Worm (Caenorhabditis elegans) whole organism, L1 larva: Measurements from ENCODE around the gene R05G6.5.

Experiments
- C16A3.4 ChIP-seq: fragments of 150-350 bp; optimal IDR thresholded peaks from 2 replicates; lab custom pipeline; 2014; ENCODE audit warnings: missing biosample characterization, missing genetic modification characterization
- C34B4.2 ChIP-seq: sonication (generic microtip); optimal IDR thresholded peaks from 2 replicates; lab custom pipeline; 2017; ENCODE audit warnings: mild to moderate bottlenecking, missing genetic modification characterization, missing compliant biosample characterization
- F16B12.6 ChIP-seq: fragments of 150-350 bp; optimal IDR thresholded peaks from 2 replicates; lab custom pipeline; 2014; ENCODE audit warnings: missing biosample characterization, missing genetic modification characterization
- alr-1 ChIP-seq: fragments of 200-800 bp; sonication (Bioruptor generic); optimal IDR thresholded peaks from 2 replicates; lab custom pipeline; 2018; ENCODE audit warnings: borderline replicate concordance, mild to moderate bottlenecking, missing genetic modification characterization, missing compliant biosample characterization
- aly-2 ChIP-seq: fragments of 150-350 bp; optimal IDR thresholded peaks from 2 replicates; lab custom pipeline; 2014; ENCODE audit warnings: missing biosample characterization, missing genetic modification characterization
- ceh-63 ChIP-seq: fragments of 200-800 bp; sonication (Bioruptor generic); optimal IDR thresholded peaks from 2 replicates; lab custom pipeline; 2018; ENCODE audit warnings: mild to moderate bottlenecking, missing genetic modification characterization, missing compliant biosample characterization
- ceh-8 ChIP-seq: fragments of 200-800 bp; sonication (Bioruptor generic); optimal IDR thresholded peaks from 2 replicates; lab custom pipeline; 2018; ENCODE audit warnings: mild to moderate bottlenecking, missing genetic modification characterization, moderate library complexity, missing compliant biosample characterization
- ceh-90 ChIP-seq: sonication (generic microtip); optimal IDR thresholded peaks from 2 replicates; lab custom pipeline; 2016; ENCODE audit warnings: missing genetic modification characterization, missing compliant biosample characterization
- ces-1 ChIP-seq: fragments of 150-350 bp; optimal IDR thresholded peaks from 2 replicates; lab custom pipeline; 2014; ENCODE audit warnings: missing biosample characterization, missing genetic modification reagents, missing genetic modification characterization
- elt-2 ChIP-seq: sonication (generic microtip); optimal IDR thresholded peaks from 2 replicates; lab custom pipeline; 2016; ENCODE audit warnings: missing genetic modification characterization, mild to moderate bottlenecking, inconsistent platforms, missing compliant biosample characterization, missing genetic modification reagents
- elt-3 ChIP-seq, 6 experiments: fragments of 150-350 bp in 1 of 6; sonication (generic microtip); optimal IDR thresholded peaks; 2 replicates each; lab custom pipeline; 2017 to 2018; ENCODE audit warnings: missing biosample characterization in 6 of 6, missing genetic modification characterization in 6 of 6, inconsistent platforms in 1 of 6
- ets-5 ChIP-seq: fragments of 200-800 bp; sonication (Bioruptor generic); IDR thresholded peaks from 2 replicates; pipeline ENCODE4 v1.3.6; 2022; ENCODE audit warnings: missing genetic modification characterization, missing compliant biosample characterization
- fkh-10 ChIP-seq: sonication (generic microtip); optimal IDR thresholded peaks from 2 replicates; lab custom pipeline; 2017; ENCODE audit warnings: missing biosample characterization, missing genetic modification reagents, missing genetic modification characterization
- fkh-8 ChIP-seq: sonication (generic microtip); optimal IDR thresholded peaks from 2 replicates; lab custom pipeline; 2016; ENCODE audit warnings: mild to moderate bottlenecking, missing genetic modification characterization, missing compliant biosample characterization
- fos-1 ChIP-seq: fragments of 150-350 bp; optimal IDR thresholded peaks from 2 replicates; lab custom pipeline; 2014; ENCODE audit warnings: missing biosample characterization, missing genetic modification characterization
- grh-1 ChIP-seq: fragments of 200-800 bp; sonication (Bioruptor generic); IDR thresholded peaks from 2 replicates; pipeline ENCODE4 v1.3.6; 2022; ENCODE audit warnings: missing genetic modification reagents, missing genetic modification characterization, missing compliant biosample characterization
- hlh-17 ChIP-seq: fragments of 200-800 bp; sonication (Bioruptor generic); optimal IDR thresholded peaks from 2 replicates; lab custom pipeline; 2018; ENCODE audit warnings: missing genetic modification characterization, mild to moderate bottlenecking, missing compliant biosample characterization, moderate library complexity, borderline replicate concordance
- hlh-4 ChIP-seq: sonication (generic microtip); optimal IDR thresholded peaks from 2 replicates; lab custom pipeline; 2016; ENCODE audit warnings: mild to moderate bottlenecking, missing genetic modification characterization, missing compliant biosample characterization
- hpl-2 ChIP-seq: fragments of 150-350 bp; optimal IDR thresholded peaks from 2 replicates; lab custom pipeline; 2014; ENCODE audit warnings: missing biosample characterization, missing genetic modification reagents, missing genetic modification characterization
- irx-1 ChIP-seq: sonication (generic microtip); optimal IDR thresholded peaks from 2 replicates; lab custom pipeline; 2016; ENCODE audit warnings: missing genetic modification characterization, missing compliant biosample characterization
- isw-1 ChIP-seq: fragments of 200-800 bp; sonication (Bioruptor generic); IDR thresholded peaks from 2 replicates; pipeline ENCODE4 v1.3.6; 2022; ENCODE audit warnings: missing genetic modification characterization, missing compliant biosample characterization
- jun-1 ChIP-seq: fragments of 150-350 bp; optimal IDR thresholded peaks from 2 replicates; lab custom pipeline; 2014; ENCODE audit warnings: missing biosample characterization, missing genetic modification reagents, missing genetic modification characterization
- lin-14 ChIP-seq: fragments of 200-800 bp; sonication (Bioruptor generic); optimal IDR thresholded peaks from 2 replicates; lab custom pipeline; 2018; ENCODE audit warnings: mild to moderate bottlenecking, missing genetic modification characterization, moderate library complexity, missing compliant biosample characterization
- lin-35 ChIP-seq, 2 experiments: fragments of 150-350 bp; optimal IDR thresholded peaks; 2 replicates each; lab custom pipeline; 2014; ENCODE audit warnings: missing biosample characterization in 2 of 2, missing genetic modification characterization in 2 of 2, missing genetic modification reagents in 2 of 2
- lir-3 ChIP-seq: sonication (generic microtip); optimal IDR thresholded peaks from 2 replicates; lab custom pipeline; 2016; ENCODE audit warnings: mild to moderate bottlenecking, missing genetic modification characterization, moderate library complexity, missing compliant biosample characterization; ENCODE audit not compliant: poor library complexity
- mab-9 ChIP-seq: fragments of 200-800 bp; sonication (Bioruptor generic); IDR thresholded peaks from 2 replicates; pipeline ENCODE4 v1.3.6; 2022; ENCODE audit warnings: missing genetic modification reagents, missing genetic modification characterization, missing compliant biosample characterization
- mef-2 ChIP-seq: fragments of 150-350 bp; optimal IDR thresholded peaks from 2 replicates; lab custom pipeline; 2014; ENCODE audit warnings: missing biosample characterization, missing genetic modification characterization
- mep-1 ChIP-seq: fragments of 150-350 bp; optimal IDR thresholded peaks from 2 replicates; lab custom pipeline; 2014; ENCODE audit warnings: missing biosample characterization, missing genetic modification characterization
- nhr-20 ChIP-seq: sonication (generic microtip); optimal IDR thresholded peaks from 2 replicates; lab custom pipeline; 2016; ENCODE audit warnings: mild to moderate bottlenecking, missing genetic modification characterization, missing compliant biosample characterization
- nhr-28 ChIP-seq: fragments of 150-350 bp; optimal IDR thresholded peaks from 2 replicates; lab custom pipeline; 2014; ENCODE audit warnings: missing biosample characterization, missing genetic modification characterization
- nhr-47 ChIP-seq: sonication (generic microtip); optimal IDR thresholded peaks from 2 replicates; lab custom pipeline; 2016; ENCODE audit warnings: mild to moderate bottlenecking, missing genetic modification characterization, moderate library complexity, missing compliant biosample characterization
- nhr-71 ChIP-seq: sonication (generic microtip); optimal IDR thresholded peaks from 2 replicates; lab custom pipeline; 2016; ENCODE audit warnings: mild to moderate bottlenecking, missing genetic modification characterization, moderate library complexity, missing compliant biosample characterization
- nhr-76 ChIP-seq: sonication (generic microtip); optimal IDR thresholded peaks from 2 replicates; lab custom pipeline; 2017; ENCODE audit warnings: missing biosample characterization, missing genetic modification characterization
- nhr-84 ChIP-seq: sonication (generic microtip); optimal IDR thresholded peaks from 2 replicates; lab custom pipeline; 2017; ENCODE audit warnings: missing biosample characterization, missing genetic modification characterization
- nhr-90 ChIP-seq: sonication (generic microtip); optimal IDR thresholded peaks from 2 replicates; lab custom pipeline; 2016; ENCODE audit warnings: mild to moderate bottlenecking, missing genetic modification characterization, missing compliant biosample characterization; ENCODE audit not compliant: poor library complexity
- pax-3 ChIP-seq: fragments of 200-800 bp; sonication (Bioruptor generic); optimal IDR thresholded peaks from 2 replicates; lab custom pipeline; 2018; ENCODE audit warnings: mild to moderate bottlenecking, missing genetic modification characterization, moderate library complexity, missing compliant biosample characterization
- pqm-1 ChIP-seq: sonication (generic microtip); optimal IDR thresholded peaks from 3 replicates; lab custom pipeline; 2017; ENCODE audit warnings: missing biosample characterization, missing genetic modification characterization
- rnt-1 ChIP-seq: sonication (generic microtip); optimal IDR thresholded peaks from 2 replicates; lab custom pipeline; 2016; ENCODE audit warnings: mild to moderate bottlenecking, missing genetic modification characterization, moderate library complexity, missing compliant biosample characterization
- skn-1 ChIP-seq: fragments of 150-350 bp; optimal IDR thresholded peaks from 2 replicates; lab custom pipeline; 2014; ENCODE audit warnings: missing biosample characterization, missing genetic modification characterization
- snpc-4 ChIP-seq: fragments of 150-350 bp; optimal IDR thresholded peaks from 2 replicates; lab custom pipeline; 2014; ENCODE audit warnings: missing biosample characterization, missing genetic modification characterization
- snu-23 ChIP-seq: sonication (generic microtip); optimal IDR thresholded peaks from 2 replicates; lab custom pipeline; 2016; ENCODE audit warnings: missing genetic modification characterization, missing compliant biosample characterization
- sptf-1 ChIP-seq: fragments of 150-350 bp; optimal IDR thresholded peaks from 2 replicates; lab custom pipeline; 2014; ENCODE audit warnings: missing biosample characterization, missing genetic modification characterization
- tbx-2 ChIP-seq: sonication (generic microtip); optimal IDR thresholded peaks from 2 replicates; lab custom pipeline; 2016; ENCODE audit warnings: missing genetic modification characterization, missing compliant biosample characterization
- tlp-1 ChIP-seq: fragments of 150-350 bp; optimal IDR thresholded peaks from 2 replicates; lab custom pipeline; 2014; ENCODE audit warnings: missing biosample characterization, missing genetic modification characterization
- unc-130 ChIP-seq: fragments of 150-350 bp; optimal IDR thresholded peaks from 2 replicates; lab custom pipeline; 2017; ENCODE audit warnings: missing biosample characterization, missing genetic modification characterization, inconsistent platforms
- unc-30 ChIP-seq: sonication (generic microtip); optimal IDR thresholded peaks from 2 replicates; lab custom pipeline; 2017; ENCODE audit warnings: missing biosample characterization, missing genetic modification characterization
- unc-62 ChIP-seq: fragments of 150-350 bp; optimal IDR thresholded peaks from 2 replicates; lab custom pipeline; 2014; ENCODE audit warnings: missing biosample characterization, missing genetic modification reagents, missing genetic modification characterization
- unc-98 ChIP-seq: fragments of 200-800 bp; sonication (Bioruptor generic); IDR thresholded peaks from 2 replicates; pipeline ENCODE4 v1.3.6; 2022; ENCODE audit warnings: missing genetic modification characterization, missing compliant biosample characterization
- vab-15 ChIP-seq: sonication (generic microtip); optimal IDR thresholded peaks from 2 replicates; lab custom pipeline; 2017; ENCODE audit warnings: missing genotype, mild to moderate bottlenecking, missing genetic modification characterization, missing compliant biosample characterization
- xbp-1 ChIP-seq: sonication (generic microtip); optimal IDR thresholded peaks from 2 replicates; lab custom pipeline; 2016; ENCODE audit warnings: missing genetic modification characterization, missing compliant biosample characterization
- zag-1 ChIP-seq: fragments of 150-350 bp; optimal IDR thresholded peaks from 2 replicates; lab custom pipeline; 2014; ENCODE audit warnings: missing biosample characterization, missing genetic modification characterization
- ztf-11 ChIP-seq, 2 experiments: sonication (generic microtip); optimal IDR thresholded peaks; 2 replicates each; lab custom pipeline; 2016 to 2017; ENCODE audit warnings: missing genetic modification characterization in 2 of 2, missing biosample characterization in 1 of 2, missing compliant biosample characterization in 1 of 2
- ztf-4 ChIP-seq: fragments of 150-350 bp; optimal IDR thresholded peaks from 2 replicates; lab custom pipeline; 2014; ENCODE audit warnings: missing biosample characterization, missing genetic modification characterization

The R05G6.5 gene

ce11 chrIV:7512617-7513233 is 4.6 kb downstream of the R05G6.5 start, which contains the start of the genes plc-4 and R05G6.4 (continued):
- TF ChIP-seq alr-1 (tag; lab: Kevin White, UChicago) (no peak), snu-23 (GFP tag; lab: Kevin White, UChicago) (peak; percentile 56), fkh-8 (tag; lab: Kevin White, UChicago) (no peak), hpl-2 (no peak), ces-1 (no peak), pqm-1 (tag; lab: Kevin White, UChicago) (no peak), grh-1 (GFP tag; lab: Robert Waterston, UW) (no peak), ztf-11 (tag; optimal IDR thresholded peaks at IDR 0.05; lab: Kevin White, UChicago) (no peak), mep-1 (tag; lab: Kevin White, UChicago) (peak; percentile 57), ets-5 (GFP tag; lab: Robert Waterston, UW) (no peak), lin-14 (peak; percentile 48), fos-1 (no peak), sptf-1 (tag; lab: Kevin White, UChicago) (no peak), unc-30 (tag; lab: Kevin White, UChicago) (no peak), rnt-1 (tag; lab: Kevin White, UChicago) (peak; percentile 7), tbx-2 (peak; percentile 38), unc-62 (GFP tag; lab: Kevin White, UChicago) (no peak), hlh-17 (no peak), C34B4.2 (tag; lab: Kevin White, UChicago) (no peak), nhr-71 (peak; percentile 70), nhr-47 (tag; lab: Kevin White, UChicago) (peak; percentile 39), snpc-4 (tag; lab: Kevin White, UChicago) (no peak), irx-1 (no peak), zag-1 (tag; lab: Kevin White, UChicago) (no peak), pax-3 (no peak), vab-15 (tag; lab: Kevin White, UChicago) (no peak), skn-1 (tag; lab: Kevin White, UChicago) (no peak), nhr-76 (no peak), ztf-4 (tag; lab: Kevin White, UChicago) (no peak), nhr-90 (tag; lab: Kevin White, UChicago) (peak; percentile 52), F16B12.6 (peak; percentile 4), ceh-63 (no peak), tlp-1 (tag; lab: Kevin White, UChicago) (no peak), hlh-4 (no peak), nhr-20 (tag; lab: Kevin White, UChicago) (peak; percentile 52), elt-2 (tag; lab: Kevin White, UChicago) (no peak), ceh-90 (tag; lab: Kevin White, UChicago) (no peak), xbp-1 (peak; percentile 42), jun-1 (tag; lab: Kevin White, UChicago) (no peak), mef-2 (no peak), aly-2 (no peak), ceh-8 (no peak), unc-98 (GFP tag; lab: Robert Waterston, UW) (no peak), nhr-28 (tag; lab: Kevin White, UChicago) (no peak), isw-1 (GFP tag; lab: Robert Waterston, UW) (no peak), fkh-10 (GFP tag; lab: Kevin White, UChicago) (no peak), lir-3 (tag; lab: Kevin White, UChicago) (no peak), lin-35 (GFP tag; optimal IDR thresholded peaks at IDR 0.05; lab: Kevin White, UChicago) (peak; percentile 42 to 65), elt-3 (tag; optimal IDR thresholded peaks at IDR 0.05; lab: Kevin White, UChicago) (peak in 2 of 6 experiments; percentile 3 to 52), C16A3.4 (peak; percentile 60), mab-9 (GFP tag; lab: Robert Waterston, UW) (no peak), unc-130 (tag; lab: Kevin White, UChicago) (no peak), nhr-84 (tag; lab: Kevin White, UChicago) (no peak)
